Fruit fly (Drosophila melanogaster): ENCODE results near the gene Abp1.

Gene Abp1

dm6 chr3L:13488129-13488876 is 2.2 kb upstream of the Abp1 start (continued):
- TF ChIP-seq kni (GFP tag; optimal IDR thresholded peaks at IDR 0.05), result no peak
- no peak for TF ChIP-seq CG7928 (GFP tag; optimal IDR thresholded peaks at IDR 0.05)
- no peak for TF ChIP-seq CG6654 (GFP tag; optimal IDR thresholded peaks at IDR 0.05)
- no peak for TF ChIP-seq insv (GFP tag; optimal IDR thresholded peaks at IDR 0.05)
- no peak for TF ChIP-seq bsh (GFP tag; optimal IDR thresholded peaks at IDR 0.05)
- no peak for TF ChIP-seq cg (GFP tag; optimal IDR thresholded peaks at IDR 0.05)
- TF ChIP-seq aop (GFP tag; IDR thresholded peaks at IDR 0.05), result no peak
- no peak for TF ChIP-seq knrl (GFP tag; IDR thresholded peaks at IDR 0.05; ENCODE audit: partially characterized antibody)
- no peak for TF ChIP-seq hb (GFP tag; IDR thresholded peaks at IDR 0.05; ENCODE audit: partially characterized antibody)
- 0 out of 2 replicates have a peak, but pooled peaks have one; percentile 36 for TF ChIP-seq sob (GFP tag; IDR thresholded peaks at IDR 0.05)
- no peak for TF ChIP-seq CG13624 (GFP tag; optimal IDR thresholded peaks at IDR 0.05)
- TF ChIP-seq CG2129 (GFP tag; IDR thresholded peaks at IDR 0.05; ENCODE audit: partially characterized antibody), result no peak

dm6 chr3L:13486860-13487404 is 852 bp upstream of the Abp1 start:
- TF ChIP-seq C15 (GFP tag; IDR thresholded peaks at IDR 0.05) (no peak), Doc3 (GFP tag; IDR thresholded peaks at IDR 0.05; ENCODE audit: partially characterized antibody) (0 out of 3 replicates have a peak, but pooled peaks have one; percentile 44), Xrp1 (GFP tag; IDR thresholded peaks at IDR 0.05) (0 out of 2 replicates have a peak, but pooled peaks have one; percentile 20), CG2678 (tag; optimal IDR thresholded peaks at IDR 0.05) (no peak), CG34224 (GFP tag; IDR thresholded peaks at IDR 0.05; ENCODE audit: partially characterized antibody) (0 out of 3 replicates have a peak, but pooled peaks have one; percentile 9), kah (GFP tag; optimal IDR thresholded peaks at IDR 0.05) (no peak), croc (GFP tag; conservative IDR thresholded peaks at IDR 0.05) (no peak), CG11695 (GFP tag; IDR thresholded peaks at IDR 0.05) (peak; percentile 31; the same call in 1 of the 3 replicates), CG18599 (GFP tag; optimal IDR thresholded peaks at IDR 0.05) (no peak), sens-2 (GFP tag; IDR thresholded peaks at IDR 0.05) (no peak), nom (GFP tag; optimal IDR thresholded peaks at IDR 0.05) (peak; percentile 51), kni (GFP tag; optimal IDR thresholded peaks at IDR 0.05) (no peak), CG13287 (GFP tag; IDR thresholded peaks at IDR 0.05; ENCODE audit: partially characterized antibody) (peak; percentile 5; the same call in 1 of the 2 replicates), z (GFP tag; IDR thresholded peaks at IDR 0.05) (no peak), tgo (GFP tag; IDR thresholded peaks at IDR 0.05) (no peak), YL-1 (GFP tag; optimal IDR thresholded peaks at IDR 0.05) (peak; percentile 14), maf-S (GFP tag; optimal IDR thresholded peaks at IDR 0.05) (no peak), hbn (GFP tag; IDR thresholded peaks at IDR 0.05; ENCODE audit: partially characterized antibody) (0 out of 2 replicates have a peak, but pooled peaks have one; percentile 2), CG10366 (GFP tag; IDR thresholded peaks at IDR 0.05) (no peak), sr (GFP tag; IDR thresholded peaks at IDR 0.05) (0 out of 3 replicates have a peak, but pooled peaks have one; percentile 10), Med (GFP tag) (peak; percentile 72), CG4617 (GFP tag; optimal IDR thresholded peaks at IDR 0.05; ENCODE audit: borderline replicate concordance) (peak; percentile 16), Optix (GFP tag; IDR thresholded peaks at IDR 0.05) (no peak), MTF-1 (GFP tag; optimal IDR thresholded peaks at IDR 0.05; ENCODE audit: borderline replicate concordance) (no peak), vnd (GFP tag; IDR thresholded peaks at IDR 0.05; ENCODE audit: partially characterized antibody) (0 out of 3 replicates have a peak, but pooled peaks have one; percentile 1), CG4360 (GFP tag; IDR thresholded peaks at IDR 0.05) (no peak), seq (GFP tag; IDR thresholded peaks at IDR 0.05) (no peak), Antp (GFP tag; optimal IDR thresholded peaks at IDR 0.05) (no peak), HmgZ (tag; optimal IDR thresholded peaks at IDR 0.05) (no peak), PHDP (tag; optimal IDR thresholded peaks at IDR 0.05) (no peak), CG10321 (GFP tag; IDR thresholded peaks at IDR 0.05) (no peak), CG3281 (GFP tag; optimal IDR thresholded peaks at IDR 0.05) (no peak), row (GFP tag; IDR thresholded peaks at IDR 0.05) (0 out of 3 replicates have a peak, but pooled peaks have one; percentile 4), CG12071 (GFP tag; optimal IDR thresholded peaks at IDR 0.05) (peak; percentile 20), MESR4 (GFP tag; optimal IDR thresholded peaks at IDR 0.05) (peak; percentile 95)

Data from whole organism, embryonic.